Worm (Caenorhabditis elegans): ENCODE data around the gene R11H6.5.

ce11 chrV:14603755-14604154 lies 8.3 kb downstream of the R11H6.5 start:
- no peak for TF ChIP-seq lin-15B (tag; optimal IDR thresholded peaks at IDR 0.05)
- TF ChIP-seq mdl-1 (tag; optimal IDR thresholded peaks at IDR 0.05) = no peak
- no peak for TF ChIP-seq ceh-28 (tag; optimal IDR thresholded peaks at IDR 0.05)
- no peak for TF ChIP-seq nhr-77 (tag; optimal IDR thresholded peaks at IDR 0.05)
- TF ChIP-seq nhr-25 (tag; optimal IDR thresholded peaks at IDR 0.05) = no peak
- no peak for TF ChIP-seq fkh-10 (GFP tag; optimal IDR thresholded peaks at IDR 0.05)
